Fruit fly (Drosophila melanogaster) whole organism, prepupa: Measurements from ENCODE around the gene CG16865.
A peak's percentile ranks its signal among the peaks of the same experiment; 100 is the strongest.

Source experiments
- CG11762 ChIP-seq: fragments of 200-800 bp; sonication (Bioruptor generic); optimal IDR thresholded peaks from 3 replicates; lab custom pipeline; 2016; ENCODE audit warnings: missing biosample characterization, missing genetic modification characterization; ENCODE audit not compliant: insufficient read depth
- CG11902 ChIP-seq: fragments of 200-800 bp; sonication (Bioruptor generic); optimal IDR thresholded peaks from 3 replicates; lab custom pipeline; 2016; ENCODE audit warnings: missing biosample characterization, missing genetic modification characterization
- CG1621 ChIP-seq: fragments of 200-800 bp; sonication (Bioruptor generic); optimal IDR thresholded peaks from 3 replicates; lab custom pipeline; 2018; ENCODE audit warnings: missing biosample characterization, mild to moderate bottlenecking, missing genetic modification characterization
- CG3032 ChIP-seq: fragments of 200-800 bp; optimal IDR thresholded peaks from 2 replicates; lab custom pipeline; 2019; ENCODE audit warnings: missing biosample characterization, mild to moderate bottlenecking, missing genetic modification characterization, moderate library complexity
- CG32006 ChIP-seq: fragments of 200-800 bp; sonication (Bioruptor generic); optimal IDR thresholded peaks from 3 replicates; lab custom pipeline; 2017; ENCODE audit warnings: missing biosample characterization, mild to moderate bottlenecking, missing genetic modification characterization
- CG4318 ChIP-seq: fragments of 200-800 bp; sonication (Bioruptor generic); optimal IDR thresholded peaks from 3 replicates; lab custom pipeline; 2017; ENCODE audit warnings: missing biosample characterization, mild to moderate bottlenecking, missing genetic modification characterization
- CG6163 ChIP-seq: fragments of 200-800 bp; sonication (Bioruptor generic); IDR thresholded peaks from 3 replicates; pipeline ENCODE4 v1.3.6; 2022; ENCODE audit warnings: missing biosample characterization, missing genetic modification characterization
- CG6276 ChIP-seq: fragments of 200-800 bp; sonication (Bioruptor generic); optimal IDR thresholded peaks from 2 replicates; lab custom pipeline; 2017; ENCODE audit warnings: missing biosample characterization, mild to moderate bottlenecking, missing genetic modification characterization
- CG6792 ChIP-seq: fragments of 200-800 bp; sonication (Bioruptor generic); optimal IDR thresholded peaks from 3 replicates; lab custom pipeline; 2016; ENCODE audit warnings: missing biosample characterization, missing genetic modification characterization
- CG6854 ChIP-seq: fragments of 200-800 bp; sonication (Bioruptor generic); optimal IDR thresholded peaks from 2 replicates; lab custom pipeline; 2017; ENCODE audit warnings: missing biosample characterization, mild to moderate bottlenecking, missing genetic modification characterization
- CG7368 ChIP-seq: fragments of 200-800 bp; sonication (Bioruptor generic); optimal IDR thresholded peaks from 3 replicates; lab custom pipeline; 2016; ENCODE audit warnings: missing biosample characterization, missing genetic modification characterization
- CG8119 ChIP-seq: fragments of 200-800 bp; sonication (Bioruptor generic); IDR thresholded peaks from 3 replicates; pipeline ENCODE4 v1.3.6; 2022; ENCODE audit warnings: missing biosample characterization, missing genetic modification characterization
- CG8319 ChIP-seq: fragments of 200-800 bp; sonication (Bioruptor generic); optimal IDR thresholded peaks from 3 replicates; lab custom pipeline; 2016; ENCODE audit warnings: missing biosample characterization, missing genetic modification characterization
- CG9139 ChIP-seq: fragments of 200-800 bp; sonication (Bioruptor generic); optimal IDR thresholded peaks from 3 replicates; lab custom pipeline; 2017; ENCODE audit warnings: missing biosample characterization, mild to moderate bottlenecking, missing genetic modification characterization
- Eip78C ChIP-seq: fragments of 200-800 bp; sonication (Bioruptor generic); peaks from one replicate; lab custom pipeline; 2016; ENCODE audit warnings: missing biosample characterization, missing genetic modification characterization
- Ets21C ChIP-seq: fragments of 200-800 bp; sonication (Bioruptor generic); optimal IDR thresholded peaks from 3 replicates; lab custom pipeline; 2016; ENCODE audit warnings: missing biosample characterization, missing genetic modification characterization
- Hr39 ChIP-seq: fragments of 200-800 bp; sonication (Bioruptor generic); optimal IDR thresholded peaks from 2 replicates; lab custom pipeline; 2016; ENCODE audit warnings: missing biosample characterization, missing genetic modification characterization
- Hr4 ChIP-seq: fragments of 200-800 bp; sonication (Bioruptor generic); optimal IDR thresholded peaks from 3 replicates; lab custom pipeline; 2016; ENCODE audit warnings: missing biosample characterization, missing genetic modification characterization
- Met ChIP-seq: fragments of 200-800 bp; sonication (Bioruptor generic); optimal IDR thresholded peaks from 3 replicates; lab custom pipeline; 2016; ENCODE audit warnings: missing biosample characterization, missing genetic modification characterization
- Smox ChIP-seq: fragments of 200-800 bp; sonication (Bioruptor generic); optimal IDR thresholded peaks from 3 replicates; lab custom pipeline; 2016; ENCODE audit warnings: missing biosample characterization, missing genetic modification characterization
- Sox102F ChIP-seq: fragments of 200-800 bp; sonication (Bioruptor generic); optimal IDR thresholded peaks from 2 replicates; lab custom pipeline; 2016; ENCODE audit warnings: missing biosample characterization, mild to moderate bottlenecking, missing genetic modification characterization
- Sox14 ChIP-seq: fragments of 200-800 bp; sonication (Bioruptor generic); optimal IDR thresholded peaks from 3 replicates; lab custom pipeline; 2016; ENCODE audit warnings: missing biosample characterization, missing genetic modification characterization
- acj6 ChIP-seq: fragments of 200-800 bp; sonication (Bioruptor generic); optimal IDR thresholded peaks from 3 replicates; lab custom pipeline; 2016; ENCODE audit warnings: missing biosample characterization, missing genetic modification characterization
- dac ChIP-seq: fragments of 200-800 bp; sonication (Bioruptor generic); optimal IDR thresholded peaks from 2 replicates; lab custom pipeline; 2017; ENCODE audit warnings: missing biosample characterization, mild to moderate bottlenecking, missing genetic modification characterization
- eg ChIP-seq: fragments of 200-800 bp; sonication (Bioruptor generic); IDR thresholded peaks from 3 replicates; pipeline ENCODE4 v1.3.6; 2022; ENCODE audit warnings: missing biosample characterization, missing genetic modification characterization
- esn ChIP-seq: fragments of 200-800 bp; sonication (Bioruptor generic); optimal IDR thresholded peaks from 2 replicates; lab custom pipeline; 2016; ENCODE audit warnings: missing biosample characterization, mild to moderate bottlenecking, missing genetic modification characterization, moderate library complexity
- fd59A ChIP-seq: fragments of 200-800 bp; sonication (Bioruptor generic); optimal IDR thresholded peaks from 2 replicates; lab custom pipeline; 2017; ENCODE audit warnings: missing biosample characterization, mild to moderate bottlenecking, missing genetic modification characterization, missing genetic modification reagents
- fd85E ChIP-seq: fragments of 200-800 bp; sonication (Bioruptor generic); optimal IDR thresholded peaks from 3 replicates; lab custom pipeline; 2016; ENCODE audit warnings: missing biosample characterization, missing genetic modification characterization
- fkh ChIP-seq: fragments of 200-800 bp; sonication (Bioruptor generic); optimal IDR thresholded peaks from 3 replicates; lab custom pipeline; 2017; ENCODE audit warnings: missing biosample characterization, mild to moderate bottlenecking, missing genetic modification characterization, moderate library complexity
- net ChIP-seq: fragments of 200-800 bp; sonication (Bioruptor generic); optimal IDR thresholded peaks from 3 replicates; lab custom pipeline; 2016; ENCODE audit warnings: missing biosample characterization, missing genetic modification characterization
- ss ChIP-seq, 2 experiments: fragments of 200-800 bp; sonication (Bioruptor generic); optimal IDR thresholded peaks; 2 replicates in 1 of 2; 3 replicates in 1 of 2; lab custom pipeline; 2017 to 2018; ENCODE audit warnings: mild to moderate bottlenecking in 2 of 2, missing biosample characterization in 2 of 2, missing genetic modification characterization in 2 of 2, moderate library complexity in 1 of 2
- topi ChIP-seq: fragments of 200-800 bp; sonication (Bioruptor generic); optimal IDR thresholded peaks from 3 replicates; lab custom pipeline; 2016; ENCODE audit warnings: missing biosample characterization, missing genetic modification characterization

CG16865 gene

DNA sequence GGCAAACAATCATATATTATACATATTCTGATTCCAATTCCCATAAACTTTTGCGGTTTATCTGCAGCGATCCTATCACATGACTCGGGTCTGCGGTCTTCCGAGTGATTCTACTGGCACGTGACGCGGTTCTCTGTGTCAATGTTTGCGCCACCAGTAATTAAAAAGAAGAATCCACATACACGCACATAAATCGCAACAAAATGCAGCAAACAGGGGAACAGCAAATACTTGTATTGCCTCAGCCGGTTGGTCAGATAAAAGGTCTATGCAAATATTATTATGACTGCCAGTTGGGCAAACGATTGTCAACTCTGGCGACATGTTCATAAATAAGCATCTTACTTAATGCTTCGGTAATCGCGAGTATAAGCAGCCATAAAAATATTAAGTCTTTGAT, 3.4 kb upstream of the CG16865 start:
- TF ChIP-seq CG32006 (GFP tag; lab: Kevin White, UChicago) (no peak), CG8319 (GFP tag; lab: Kevin White, UChicago) (no peak), CG1621 (tag; lab: Kevin White, UChicago) (no peak), eg (no peak), Hr4 (no peak), fd59A (GFP tag; lab: Kevin White, UChicago) (no peak), ss (GFP tag; optimal IDR thresholded peaks at IDR 0.05; lab: Kevin White, UChicago) (no peak), Ets21C (GFP tag; lab: Kevin White, UChicago) (no peak), Eip78C (peak; percentile 64), fkh (peak; percentile 39), esn (GFP tag; lab: Kevin White, UChicago) (peak; percentile 40), Sox102F (GFP tag; lab: Kevin White, UChicago) (no peak)

DNA sequence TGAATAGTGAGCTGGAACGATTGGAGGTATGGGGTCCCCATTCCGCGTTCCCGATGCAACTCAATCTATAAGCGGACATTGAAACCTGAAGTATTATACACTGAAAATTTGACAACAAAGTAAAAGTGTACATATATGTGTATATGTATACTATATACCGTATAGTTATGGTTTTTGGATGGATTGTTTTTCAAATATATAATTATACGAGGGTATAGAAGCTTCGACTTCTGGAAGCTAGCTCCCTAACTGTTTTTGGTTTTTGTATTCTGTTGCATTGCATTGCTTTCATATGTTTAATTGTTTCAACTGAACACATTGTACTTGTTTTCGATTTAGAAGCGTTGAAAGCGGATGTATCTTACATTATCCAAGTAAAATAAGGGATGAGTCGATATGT, 1.8 kb downstream of the CG16865 start, which contains the start of gene CG16888:
TSS of gene CG16888 (minus strand) at position 101 of the 400 bp plus-strand sequence.
- TF ChIP-seq fd85E (no peak), Smox (GFP tag; lab: Kevin White, UChicago) (no peak), Met (GFP tag; lab: Kevin White, UChicago) (no peak), CG8319 (GFP tag; lab: Kevin White, UChicago) (no peak), fkh (no peak), Sox102F (GFP tag; lab: Kevin White, UChicago) (no peak), CG6792 (no peak), CG8119 (GFP tag; lab: Robert Waterston, UW) (no peak)

DNA sequence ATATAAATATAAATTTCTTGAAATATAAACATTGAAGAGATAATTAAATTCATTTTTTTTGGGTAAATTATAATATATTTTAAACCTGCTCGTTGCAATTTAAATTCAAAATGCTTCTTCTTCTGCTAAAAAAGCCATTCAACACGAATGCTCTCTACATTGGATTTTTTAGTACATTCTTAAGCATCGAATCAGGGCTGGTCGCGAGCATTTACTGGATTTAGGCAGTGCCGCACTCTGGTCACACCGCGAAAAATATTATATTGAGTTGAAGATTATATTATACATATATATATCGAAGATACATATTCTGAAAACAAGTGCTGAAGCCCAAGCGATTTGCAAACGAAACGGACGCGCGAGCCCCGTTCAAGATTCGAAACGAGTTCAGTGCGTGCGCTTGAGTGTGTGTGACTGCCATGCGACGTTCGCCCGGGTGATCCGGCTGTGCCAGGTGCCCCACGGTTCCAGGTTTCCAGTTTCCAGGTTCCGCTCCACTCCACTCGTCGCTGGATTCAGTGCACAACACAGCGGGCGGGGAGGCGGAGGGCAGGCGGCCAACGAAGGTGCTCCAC, 2.4 kb downstream of the CG16865 start, which contains the start of gene Sos:
TSS of gene Sos (plus strand) at position 213 of the 575 bp plus-strand sequence.
- TF ChIP-seq CG4318 (GFP tag; lab: Kevin White, UChicago) (no peak), topi (GFP tag; lab: Kevin White, UChicago) (no peak), Met (GFP tag; lab: Kevin White, UChicago) (no peak), CG32006 (GFP tag; lab: Kevin White, UChicago) (no peak), Hr39 (GFP tag; lab: Kevin White, UChicago) (no peak), net (GFP tag; lab: Kevin White, UChicago) (no peak), CG6163 (GFP tag; lab: Robert Waterston, UW) (no peak), Sox14 (GFP tag; lab: Kevin White, UChicago) (no peak), CG9139 (GFP tag; lab: Kevin White, UChicago) (no peak), CG7368 (no peak), CG1621 (tag; lab: Kevin White, UChicago) (no peak)
- TF ChIP-seq, all 60 proteins: peak for 0

DNA sequence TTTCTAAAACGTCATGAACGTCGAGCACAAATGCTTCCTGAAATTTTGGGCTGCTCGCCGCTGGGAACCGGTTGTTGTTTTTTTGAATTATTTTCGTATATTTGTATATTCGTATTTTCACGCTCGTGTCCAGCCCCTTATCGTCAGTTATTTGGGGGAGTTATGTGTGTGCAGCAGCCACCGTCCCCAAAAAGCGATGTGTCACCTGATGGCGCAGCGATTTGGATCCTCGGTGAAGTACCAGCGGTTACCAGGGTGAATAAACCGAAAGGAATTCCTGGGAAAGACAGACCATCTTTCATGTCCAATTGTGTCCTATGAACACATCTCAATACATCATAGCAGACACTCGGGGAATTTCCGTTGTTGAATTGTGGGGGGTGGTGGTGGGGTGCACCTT, 8.9 kb downstream of the CG16865 start:
- TF ChIP-seq esn (GFP tag; lab: Kevin White, UChicago) (no peak), ss (GFP tag; optimal IDR thresholded peaks at IDR 0.05; lab: Kevin White, UChicago) (no peak), CG9139 (GFP tag; lab: Kevin White, UChicago) (no peak), CG11902 (GFP tag; lab: Kevin White, UChicago) (no peak), Smox (GFP tag; lab: Kevin White, UChicago) (no peak), CG7368 (no peak), CG3032 (tag; lab: Kevin White, UChicago) (no peak), CG6854 (GFP tag; lab: Kevin White, UChicago) (no peak), acj6 (GFP tag; lab: Kevin White, UChicago) (no peak), CG11762 (GFP tag; lab: Kevin White, UChicago) (no peak), Ets21C (GFP tag; lab: Kevin White, UChicago) (no peak), dac (no peak), CG6276 (GFP tag; lab: Kevin White, UChicago) (no peak), CG32006 (GFP tag; lab: Kevin White, UChicago) (no peak), Sox102F (GFP tag; lab: Kevin White, UChicago) (no peak), CG8319 (GFP tag; lab: Kevin White, UChicago) (no peak)
